Worm (Caenorhabditis elegans): ENCODE data around the gene C13E3.1.

The C13E3.1 gene

DNA sequence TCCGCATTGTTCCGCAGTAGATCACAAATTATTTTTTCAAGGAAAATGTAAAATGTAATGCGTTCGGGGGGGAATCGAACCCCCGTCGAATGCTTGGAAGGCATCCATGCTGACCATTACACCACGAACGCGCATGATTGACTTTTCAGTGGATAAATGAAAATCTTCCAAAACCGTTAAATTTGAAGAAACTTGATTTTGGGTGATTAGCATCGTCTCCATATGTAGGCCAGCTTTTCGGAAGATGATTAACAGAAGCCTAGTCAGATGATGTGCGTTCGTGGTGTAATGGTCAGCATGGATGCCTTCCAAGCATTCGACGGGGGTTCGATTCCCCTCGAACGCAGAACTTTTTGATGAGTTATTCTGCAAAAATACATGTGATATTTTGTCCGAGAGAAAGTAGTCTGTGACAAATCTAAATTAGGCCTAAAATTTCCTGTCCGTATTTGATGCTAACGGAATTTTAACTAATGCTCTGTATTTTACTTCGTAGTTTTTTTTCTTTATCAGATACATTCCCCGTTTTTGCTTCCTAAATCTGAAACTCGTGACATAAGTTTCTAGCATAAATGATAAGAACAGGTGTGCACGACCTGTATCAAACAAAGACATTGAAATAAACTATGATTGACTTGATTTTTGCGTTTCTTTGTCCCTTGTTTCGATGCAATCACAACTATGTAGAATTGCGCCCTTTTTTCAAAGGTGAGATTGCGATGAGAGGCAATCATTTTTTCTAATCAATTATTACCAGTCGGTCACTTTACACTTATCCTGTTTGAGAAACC lies 46.3 kb upstream of the C13E3.1 start, which contains the start of gene C28G1.10 (continued):
- TF ChIP-seq ztf-22 (GFP tag; optimal IDR thresholded peaks at IDR 0.05) (no peak), aptf-3 (GFP tag; IDR thresholded peaks at IDR 0.05) (no peak), D2030.7 (GFP tag; IDR thresholded peaks at IDR 0.05) (peak; percentile 75), madf-3 (GFP tag; IDR thresholded peaks at IDR 0.05) (no peak), repo-1 (tag; optimal IDR thresholded peaks at IDR 0.05) (no peak), hsf-1 (GFP tag; IDR thresholded peaks at IDR 0.05) (no peak; the same call in none of the 2 replicates), rpc-1 (optimal IDR thresholded peaks at IDR 0.05) (peak; percentile 81), rpc-1 (tag; optimal IDR thresholded peaks at IDR 0.05) (peak; percentile 97), ceh-40 (GFP tag; IDR thresholded peaks at IDR 0.05) (peak; percentile 49; the same call in 1 of the 2 replicates), ama-1 (optimal IDR thresholded peaks at IDR 0.05) (no peak), ama-1 (GFP tag; optimal IDR thresholded peaks at IDR 0.05) (no peak), ets-4 (GFP tag; optimal IDR thresholded peaks at IDR 0.05) (no peak), Y53G8AR.9 (GFP tag; conservative IDR thresholded peaks at IDR 0.05) (no peak; the same call in 1 of the 2 replicates), lir-1 (GFP tag; conservative IDR thresholded peaks at IDR 0.05) (no peak), attf-3 (GFP tag; conservative IDR thresholded peaks at IDR 0.05) (no peak), Y67H2A.10 (GFP tag; conservative IDR thresholded peaks at IDR 0.05) (no peak), sdz-38 (tag; optimal IDR thresholded peaks at IDR 0.05) (no peak), ztf-26 (tag; optimal IDR thresholded peaks at IDR 0.05) (no peak), mcd-1 (GFP tag; IDR thresholded peaks at IDR 0.05) (no peak), dox-1 (GFP tag; IDR thresholded peaks at IDR 0.05) (no peak), xnd-1 (tag; optimal IDR thresholded peaks at IDR 0.05) (no peak), B0035.1 (tag; optimal IDR thresholded peaks at IDR 0.05) (no peak), hlh-12 (tag; optimal IDR thresholded peaks at IDR 0.05) (no peak), Y56A3A.18 (GFP tag; IDR thresholded peaks at IDR 0.05) (peak; percentile 40), dpl-1 (GFP tag; optimal IDR thresholded peaks at IDR 0.05) (no peak), ceh-58 (GFP tag; IDR thresholded peaks at IDR 0.05) (no peak), let-607 (tag; optimal IDR thresholded peaks at IDR 0.05) (no peak), bed-2 (GFP tag; IDR thresholded peaks at IDR 0.05) (no peak), bed-1 (GFP tag; IDR thresholded peaks at IDR 0.05) (peak; percentile 81; the same call in 1 of the 2 replicates), lin-35 (GFP tag; optimal IDR thresholded peaks at IDR 0.05) (no peak), tlf-1 (GFP tag; optimal IDR thresholded peaks at IDR 0.05) (no peak), B0019.2 (GFP tag; conservative IDR thresholded peaks at IDR 0.05) (no peak), nfya-2 (GFP tag; IDR thresholded peaks at IDR 0.05) (0 out of 2 replicates have a peak, but pooled peaks have one; percentile 27), F49E8.2 (tag; optimal IDR thresholded peaks at IDR 0.05; ENCODE audit: insufficient read depth) (no peak), mxl-1 (tag; optimal IDR thresholded peaks at IDR 0.05) (peak; percentile 36), ztf-25 (GFP tag; IDR thresholded peaks at IDR 0.05) (peak; percentile 80; the same call in 1 of the 2 replicates), C06A6.2 (GFP tag; conservative IDR thresholded peaks at IDR 0.05) (no peak; the same call in 1 of the 2 replicates), let-526 (GFP tag; IDR thresholded peaks at IDR 0.05) (no peak), madf-6 (GFP tag; IDR thresholded peaks at IDR 0.05) (no peak), rcor-1 (GFP tag; IDR thresholded peaks at IDR 0.05) (no peak), F33H1.4 (GFP tag; IDR thresholded peaks at IDR 0.05) (no peak), ceh-100 (GFP tag; IDR thresholded peaks at IDR 0.05) (no peak), fkh-3 (tag; optimal IDR thresholded peaks at IDR 0.05) (no peak), hrde-1 (tag; optimal IDR thresholded peaks at IDR 0.05; ENCODE audit: borderline replicate concordance) (peak; percentile 29), B0336.3 (GFP tag; IDR thresholded peaks at IDR 0.05) (no peak), ztf-28 (GFP tag; IDR thresholded peaks at IDR 0.05) (no peak), snpc-4 (GFP tag; optimal IDR thresholded peaks at IDR 0.05) (peak; percentile 53), snpc-4 (tag; optimal IDR thresholded peaks at IDR 0.05) (peak in 1 of 4 experiments; percentile 61), chd-7 (tag; optimal IDR thresholded peaks at IDR 0.05) (no peak)

Measured in whole organism, young adult.